Worm (Caenorhabditis elegans) whole organism, late embryonic: Measurements from ENCODE around the gene K06A1.2.

Experiments
- ama-1 ChIP-seq: fragments of 150-350 bp; optimal IDR thresholded peaks from 2 replicates; lab custom pipeline; 2014
- ceh-34 ChIP-seq: sonication (generic microtip); optimal IDR thresholded peaks from 2 replicates; lab custom pipeline; 2016; ENCODE audit warnings: mild to moderate bottlenecking, missing genetic modification characterization, missing compliant biosample characterization
- ceh-9 ChIP-seq: sonication (generic microtip); optimal IDR thresholded peaks from 2 replicates; lab custom pipeline; 2016; ENCODE audit warnings: mild to moderate bottlenecking, missing genetic modification characterization, inconsistent platforms, missing compliant biosample characterization
- elt-2 ChIP-seq: sonication (generic microtip); optimal IDR thresholded peaks from 2 replicates; lab custom pipeline; 2016; ENCODE audit warnings: missing genetic modification reagents, missing genetic modification characterization, missing compliant biosample characterization
- eyg-1 ChIP-seq: sonication (generic microtip); optimal IDR thresholded peaks from 2 replicates; lab custom pipeline; 2016; ENCODE audit warnings: missing genotype, missing genetic modification characterization, missing compliant biosample characterization
- lin-11 ChIP-seq: fragments of 200-800 bp; sonication (Bioruptor generic); optimal IDR thresholded peaks from 2 replicates; lab custom pipeline; 2018; ENCODE audit warnings: mild to moderate bottlenecking, missing genetic modification characterization, missing compliant biosample characterization
- nhr-11 ChIP-seq: fragments of 150-350 bp; optimal IDR thresholded peaks from 2 replicates; lab custom pipeline; 2014; ENCODE audit warnings: missing biosample characterization, missing genetic modification characterization
- pag-3 ChIP-seq: sonication (generic microtip); optimal IDR thresholded peaks from 2 replicates; lab custom pipeline; 2016; ENCODE audit warnings: missing compliant biosample characterization, missing genetic modification characterization, borderline replicate concordance
- pax-1 ChIP-seq: fragments of 150-350 bp; optimal IDR thresholded peaks from 2 replicates; lab custom pipeline; 2014; ENCODE audit warnings: missing biosample characterization, missing genetic modification characterization
- pha-4 ChIP-seq: fragments of 150-350 bp; optimal IDR thresholded peaks from 2 replicates; lab custom pipeline; 2018; ENCODE audit warnings: missing biosample characterization, missing genetic modification reagents, missing genetic modification characterization
- pqm-1 ChIP-seq: sonication (generic microtip); optimal IDR thresholded peaks from 2 replicates; lab custom pipeline; 2016; ENCODE audit warnings: missing genetic modification characterization, missing compliant biosample characterization
- sox-4 ChIP-seq: sonication (generic microtip); optimal IDR thresholded peaks from 2 replicates; lab custom pipeline; 2017; ENCODE audit warnings: mild to moderate bottlenecking, missing genetic modification characterization, inconsistent platforms, missing compliant biosample characterization
- syd-9 ChIP-seq: sonication (generic microtip); optimal IDR thresholded peaks from 2 replicates; lab custom pipeline; 2016; ENCODE audit warnings: mild to moderate bottlenecking, missing genetic modification characterization, moderate library complexity, missing compliant biosample characterization
- tbx-2 ChIP-seq: sonication (generic microtip); optimal IDR thresholded peaks from 2 replicates; lab custom pipeline; 2016; ENCODE audit warnings: missing genetic modification characterization, missing compliant biosample characterization

- TF ChIP-seq nhr-11 (tag; lab: Kevin White, UChicago) (no peak), pag-3 (no peak), pha-4 (no peak), syd-9 (tag; lab: Kevin White, UChicago) (no peak), elt-2 (tag; lab: Kevin White, UChicago) (no peak), ama-1 (lab: Kevin White, UChicago) (no peak), ceh-34 (tag; lab: Kevin White, UChicago) (no peak), tbx-2 (tag; lab: Kevin White, UChicago) (no peak), ceh-9 (no peak), lin-11 (no peak), eyg-1 (tag; lab: Kevin White, UChicago) (no peak), pqm-1 (no peak), sox-4 (tag; lab: Kevin White, UChicago) (no peak), pax-1 (no peak)
These were observed 34.7 kb upstream of the K06A1.2 start for ce11 chrII:6409098-6409497.
